Worm (Caenorhabditis elegans) whole organism, late embryonic: ENCODE results near the gene pak-1.

Experiments
- ceh-14 ChIP-seq: sonication (generic microtip); optimal IDR thresholded peaks from 2 replicates; lab custom pipeline; 2016; ENCODE audit warnings: missing genotype, missing genetic modification characterization, missing compliant biosample characterization
- ceh-9 ChIP-seq: sonication (generic microtip); optimal IDR thresholded peaks from 2 replicates; lab custom pipeline; 2016; ENCODE audit warnings: mild to moderate bottlenecking, missing genetic modification characterization, inconsistent platforms, missing compliant biosample characterization
- fkh-10 ChIP-seq: fragments of 150-350 bp; optimal IDR thresholded peaks from 2 replicates; lab custom pipeline; 2014; ENCODE audit warnings: missing biosample characterization, missing genetic modification reagents, missing genetic modification characterization
- hlh-15 ChIP-seq: sonication (generic microtip); optimal IDR thresholded peaks from 2 replicates; lab custom pipeline; 2016; ENCODE audit warnings: missing genetic modification characterization, missing compliant biosample characterization
- nhr-232 ChIP-seq: sonication (generic microtip); optimal IDR thresholded peaks from 2 replicates; lab custom pipeline; 2016; ENCODE audit warnings: missing genetic modification characterization, missing compliant biosample characterization
- pha-4 ChIP-seq: fragments of 150-350 bp; optimal IDR thresholded peaks from 2 replicates; lab custom pipeline; 2018; ENCODE audit warnings: missing biosample characterization, missing genetic modification reagents, missing genetic modification characterization

- TF ChIP-seq hlh-15 (tag; lab: Kevin White, UChicago) (no peak), ceh-9 (tag; lab: Kevin White, UChicago) (no peak), fkh-10 (GFP tag; lab: Kevin White, UChicago) (no peak), nhr-232 (tag; lab: Kevin White, UChicago) (no peak), pha-4 (tag; lab: Kevin White, UChicago) (no peak), ceh-14 (no peak)
These were observed 36.0 kb upstream of the pak-1 start, which contains the start of gene C45B2.2 for ce11 chrX:6084439-6084838.
